Worm (Caenorhabditis elegans) whole organism, young adult: ENCODE results near the gene R05G9.1.

Source experiments
- F37B4.10 ChIP-seq: fragments of 200-800 bp; sonication (Bioruptor generic); IDR thresholded peaks from 2 replicates; pipeline ENCODE4 v1.3.6; 2022; ENCODE audit warnings: missing genetic modification characterization, missing compliant biosample characterization
- attf-3 ChIP-seq: fragments of 200-800 bp; sonication (Bioruptor generic); conservative IDR thresholded peaks from 2 replicates; pipeline ENCODE4 v1.3.6; 2022; ENCODE audit warnings: missing genetic modification reagents, missing genetic modification characterization, missing compliant biosample characterization
- efl-1 ChIP-seq: fragments of 150-350 bp; optimal IDR thresholded peaks from 2 replicates; lab custom pipeline; 2014; ENCODE audit warnings: missing biosample characterization, missing genetic modification reagents, missing genetic modification characterization
- lin-54 ChIP-seq: fragments of 200-800 bp; sonication (Bioruptor generic); optimal IDR thresholded peaks from 2 replicates; lab custom pipeline; 2018; ENCODE audit warnings: mild to moderate bottlenecking, missing genetic modification characterization, missing compliant biosample characterization
- rcor-1 ChIP-seq: fragments of 200-800 bp; sonication (Bioruptor generic); IDR thresholded peaks from 2 replicates; pipeline ENCODE4 v1.3.6; 2022; ENCODE audit warnings: missing genetic modification reagents, missing genetic modification characterization, missing compliant biosample characterization

DNA sequence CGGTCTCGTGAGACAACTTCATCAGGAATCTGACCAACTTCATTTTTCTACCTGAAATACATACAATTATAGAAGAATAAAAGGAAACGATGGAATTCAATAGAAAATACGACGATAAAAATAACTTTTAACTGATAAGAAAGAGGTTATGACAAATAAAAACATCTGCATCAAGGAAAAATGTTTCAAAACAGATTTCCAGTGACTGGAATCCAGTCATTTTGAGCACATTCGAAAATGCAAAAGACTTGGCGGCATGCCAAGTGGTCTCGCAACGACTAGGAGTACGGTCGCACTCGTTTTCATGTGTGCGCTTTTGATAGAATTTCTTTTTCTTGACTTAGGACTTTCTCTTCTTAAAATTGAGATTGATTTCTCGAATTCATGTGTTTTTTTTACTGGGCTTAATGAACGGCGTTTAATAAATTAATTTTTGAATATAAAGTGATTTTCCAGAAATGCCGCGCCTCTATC lies 13.2 kb upstream of the R05G9.1 start, which contains the start of the genes snr-3 and rsp-5:
- TF ChIP-seq lin-54 (peak; percentile 70), attf-3 (no peak), efl-1 (GFP tag; lab: Kevin White, UChicago) (peak; percentile 49), rcor-1 (GFP tag; lab: Robert Waterston, UW) (peak; percentile 54; the same call in 1 of the 2 replicates), F37B4.10 (no peak)
